Worm (Caenorhabditis elegans) whole organism, young adult: ENCODE results near the gene apb-1.

Experiments
- F37B4.10 ChIP-seq: fragments of 200-800 bp; sonication (Bioruptor generic); IDR thresholded peaks from 2 replicates; pipeline ENCODE4 v1.3.6; 2022; ENCODE audit warnings: missing genetic modification characterization, missing compliant biosample characterization
- F57A8.1 ChIP-seq: fragments of 200-800 bp; sonication (Bioruptor generic); optimal IDR thresholded peaks from 2 replicates; lab custom pipeline; 2018; ENCODE audit warnings: mild to moderate bottlenecking, missing genetic modification characterization, moderate library complexity, missing compliant biosample characterization
- ceh-58 ChIP-seq: fragments of 200-800 bp; sonication (Bioruptor generic); IDR thresholded peaks from 2 replicates; pipeline ENCODE4 v1.3.6; 2022; ENCODE audit warnings: missing genetic modification characterization, missing compliant biosample characterization
- egrh-3 ChIP-seq: fragments of 200-800 bp; sonication (Bioruptor generic); IDR thresholded peaks from 2 replicates; pipeline ENCODE4 v1.3.6; 2022; ENCODE audit warnings: missing genetic modification reagents, missing genetic modification characterization, missing compliant biosample characterization
- him-1 ChIP-seq: sonication (generic microtip); optimal IDR thresholded peaks from 2 replicates; lab custom pipeline; 2016; ENCODE audit warnings: missing genotype, missing genetic modification reagents, missing genetic modification characterization, missing compliant biosample characterization
- nfya-1 ChIP-seq: sonication (generic microtip); optimal IDR thresholded peaks from 2 replicates; lab custom pipeline; 2017; ENCODE audit warnings: antibody characterized with exemption, missing compliant biosample characterization, missing genetic modification characterization, borderline replicate concordance; ENCODE audit not compliant: insufficient read depth
- snpc-3.4 ChIP-seq: sonication (generic microtip); optimal IDR thresholded peaks from 2 replicates; lab custom pipeline; 2017; ENCODE audit warnings: missing genetic modification characterization, mild to moderate bottlenecking, missing compliant biosample characterization, antibody characterized with exemption, moderate library complexity, missing genotype, missing genetic modification reagents
- unc-130 ChIP-seq: sonication (generic microtip); optimal IDR thresholded peaks from 2 replicates; lab custom pipeline; 2016; ENCODE audit warnings: missing genetic modification reagents, missing genetic modification characterization, missing compliant biosample characterization
- unc-62 ChIP-seq: fragments of 150-350 bp; optimal IDR thresholded peaks from 2 replicates; lab custom pipeline; 2014; ENCODE audit warnings: missing biosample characterization, missing genetic modification reagents, missing genetic modification characterization

DNA sequence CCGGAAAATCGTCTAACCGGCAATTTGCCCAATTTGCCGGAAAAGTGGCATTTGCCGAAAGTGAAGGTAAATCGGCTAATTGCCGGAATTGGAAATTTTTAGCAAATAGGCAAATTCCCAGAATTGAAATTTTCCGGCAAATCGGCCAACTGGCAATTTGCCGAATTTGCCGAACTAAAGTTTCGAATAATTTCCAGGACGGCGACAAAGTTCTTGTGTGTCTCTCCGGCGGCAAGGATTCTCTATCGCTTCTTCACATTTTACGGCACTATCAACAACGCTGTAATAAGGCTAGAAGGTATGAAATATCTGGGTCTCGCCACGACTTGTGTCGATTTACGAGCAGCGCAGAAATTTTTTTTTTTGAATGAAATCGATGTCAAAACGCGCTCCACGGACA lies 19.4 kb upstream of the apb-1 start:
- TF ChIP-seq F37B4.10 (GFP tag; lab: Robert Waterston, UW) = no peak
- TF ChIP-seq egrh-3 (GFP tag; lab: Robert Waterston, UW) = no peak
- no peak for TF ChIP-seq unc-130 (GFP tag; lab: Kevin White, UChicago)
- no peak for TF ChIP-seq snpc-3.4 (tag; lab: Kevin White, UChicago)
- no peak for TF ChIP-seq ceh-58 (GFP tag; lab: Robert Waterston, UW)
- TF ChIP-seq F57A8.1 (GFP tag; lab: Kevin White, UChicago) = no peak
- no peak for TF ChIP-seq nfya-1 (tag; lab: Kevin White, UChicago)
- no peak for TF ChIP-seq him-1
- TF ChIP-seq unc-62 = no peak
